Worm (Caenorhabditis elegans): ENCODE results near the gene lig-1.

The lig-1 gene

ce11 chrV:10807862-10808327 lies 6.0 kb upstream of the lig-1 start, which contains the start of gene plrg-1 (continued):
- TF ChIP-seq nhr-10 (tag; optimal IDR thresholded peaks at IDR 0.05) (no peak), nhr-41 (GFP tag; IDR thresholded peaks at IDR 0.05) (peak; percentile 29; the same call in 1 of the 2 replicates), R02D3.7 (tag; optimal IDR thresholded peaks at IDR 0.05) (no peak), F26F4.8 (GFP tag; conservative IDR thresholded peaks at IDR 0.05) (no peak), spr-3 (GFP tag; optimal IDR thresholded peaks at IDR 0.05) (no peak), fos-1 (tag; optimal IDR thresholded peaks at IDR 0.05) (no peak), mdl-1 (tag; optimal IDR thresholded peaks at IDR 0.05) (peak; percentile 47 to 63), zfp-3 (GFP tag; conservative IDR thresholded peaks at IDR 0.05) (peak; percentile 81), aha-1 (tag) (peak; percentile 95), zag-1 (tag; optimal IDR thresholded peaks at IDR 0.05) (no peak), ZK337.2 (GFP tag; IDR thresholded peaks at IDR 0.05) (no peak), egl-43 (GFP tag; IDR thresholded peaks at IDR 0.05) (peak; percentile 89), madf-9 (GFP tag; conservative IDR thresholded peaks at IDR 0.05) (peak; percentile 66), F37D6.2 (tag; optimal IDR thresholded peaks at IDR 0.05) (peak; percentile 62), attf-4 (tag; optimal IDR thresholded peaks at IDR 0.05) (no peak), nhr-48 (tag; optimal IDR thresholded peaks at IDR 0.05) (peak; percentile 78), arid-1 (GFP tag; conservative IDR thresholded peaks at IDR 0.05) (peak; percentile 91), skn-1 (tag; optimal IDR thresholded peaks at IDR 0.05) (no peak)

DNA sequence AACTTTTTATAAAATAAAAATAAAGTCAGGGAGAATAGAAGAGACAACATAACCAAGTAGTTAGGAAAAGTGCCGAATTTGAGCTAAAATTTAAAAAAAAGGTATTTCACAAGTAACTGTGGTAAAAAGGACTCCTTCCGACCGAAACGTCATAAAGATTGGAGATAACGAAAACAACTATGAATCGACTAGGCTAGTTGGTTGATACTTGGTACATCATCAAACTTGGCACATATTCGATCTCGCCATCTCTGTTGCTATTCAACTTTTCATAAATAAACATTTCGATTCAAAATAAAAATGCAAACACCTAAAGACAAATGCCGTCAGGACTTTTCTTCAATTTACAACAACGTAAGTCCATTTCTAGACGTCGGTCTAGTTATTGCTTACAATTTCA lies 2.1 kb upstream of the lig-1 start, which contains the start of gene C29A12.22:
Gene C29A12.22 (plus strand): TSS at position 301 of the 400 bp plus-strand sequence.
- TF ChIP-seq lsy-2 (tag; optimal IDR thresholded peaks at IDR 0.05) (no peak), nhr-41 (GFP tag; IDR thresholded peaks at IDR 0.05) (no peak), cey-2 (tag; optimal IDR thresholded peaks at IDR 0.05; ENCODE audit: borderline replicate concordance, insufficient read depth) (no peak), lin-38 (GFP tag; IDR thresholded peaks at IDR 0.05) (no peak), mep-1 (tag; optimal IDR thresholded peaks at IDR 0.05) (no peak), daf-19 (GFP tag; conservative IDR thresholded peaks at IDR 0.05) (no peak), hlh-30 (tag; optimal IDR thresholded peaks at IDR 0.05; ENCODE audit: insufficient read depth) (no peak), nhr-77 (tag; optimal IDR thresholded peaks at IDR 0.05) (no peak), ceh-28 (tag; optimal IDR thresholded peaks at IDR 0.05) (no peak), ceh-20 (GFP tag; IDR thresholded peaks at IDR 0.05) (no peak), lin-29 (GFP tag; IDR thresholded peaks at IDR 0.05) (no peak), zag-1 (tag; optimal IDR thresholded peaks at IDR 0.05) (no peak), unc-62 (GFP tag; optimal IDR thresholded peaks at IDR 0.05 in 1 of 2) (no peak), unc-62 (tag; optimal IDR thresholded peaks at IDR 0.05) (no peak), lir-3 (tag; optimal IDR thresholded peaks at IDR 0.05) (no peak), set-16 (GFP tag; IDR thresholded peaks at IDR 0.05) (no peak), pha-4 (GFP tag; IDR thresholded peaks at IDR 0.05) (no peak), pha-4 (tag; optimal IDR thresholded peaks at IDR 0.05) (no peak), ceh-82 (tag; optimal IDR thresholded peaks at IDR 0.05) (no peak)

DNA sequence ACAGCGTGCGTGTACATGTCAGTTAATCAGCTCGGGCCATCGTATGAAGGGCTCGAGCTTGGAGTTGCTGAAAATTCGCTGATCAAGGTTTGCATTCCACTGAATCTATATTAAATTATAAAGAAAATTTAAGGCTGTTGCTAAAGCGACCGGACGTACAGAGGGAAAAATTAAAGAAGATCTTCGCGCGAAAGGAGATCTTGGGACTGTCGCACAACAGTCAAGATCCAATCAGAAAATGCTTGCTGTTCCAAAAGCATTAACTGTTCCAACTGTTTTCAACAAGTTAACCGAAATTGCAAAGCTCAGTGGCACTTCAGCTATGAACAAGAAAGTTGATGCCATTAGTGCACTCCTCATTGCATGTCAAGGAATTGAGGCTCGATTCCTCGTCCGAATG lies 427 bp downstream of the lig-1 start:
- TF ChIP-seq snpc-4 (tag; optimal IDR thresholded peaks at IDR 0.05) (no peak), unc-62 (GFP tag; optimal IDR thresholded peaks at IDR 0.05 in 1 of 2) (peak in 1 of 2 experiments; percentile 91), unc-62 (tag; optimal IDR thresholded peaks at IDR 0.05) (no peak)

ce11 chrV:10816831-10817230 lies 2.9 kb downstream of the lig-1 start:
- TF ChIP-seq zip-11 (GFP tag; IDR thresholded peaks at IDR 0.05), result no peak
- TF ChIP-seq hmg-1.1 (GFP tag; IDR thresholded peaks at IDR 0.05), result no peak
- no peak for TF ChIP-seq nhr-25 (tag; optimal IDR thresholded peaks at IDR 0.05; ENCODE audit: borderline replicate concordance, insufficient read depth)
- TF ChIP-seq nhr-6 (tag; optimal IDR thresholded peaks at IDR 0.05), result no peak
- no peak for TF ChIP-seq lsy-2 (tag; optimal IDR thresholded peaks at IDR 0.05)
- peak; percentile 71 for TF ChIP-seq ces-1 (GFP tag; optimal IDR thresholded peaks at IDR 0.05)
- TF ChIP-seq ctbp-1 (GFP tag; IDR thresholded peaks at IDR 0.05), result 0 out of 2 replicates have a peak, but pooled peaks have one; percentile 25
- no peak for TF ChIP-seq lir-3 (tag; optimal IDR thresholded peaks at IDR 0.05)
- no peak for TF ChIP-seq Y5F2A.4 (GFP tag; optimal IDR thresholded peaks at IDR 0.05)
- no peak for TF ChIP-seq aha-1 (tag)
